Worm (Caenorhabditis elegans): ENCODE measurements around the gene fbxa-150.
A peak's percentile ranks its signal among the peaks of the same experiment; 100 is the strongest.

The fbxa-150 gene

DNA sequence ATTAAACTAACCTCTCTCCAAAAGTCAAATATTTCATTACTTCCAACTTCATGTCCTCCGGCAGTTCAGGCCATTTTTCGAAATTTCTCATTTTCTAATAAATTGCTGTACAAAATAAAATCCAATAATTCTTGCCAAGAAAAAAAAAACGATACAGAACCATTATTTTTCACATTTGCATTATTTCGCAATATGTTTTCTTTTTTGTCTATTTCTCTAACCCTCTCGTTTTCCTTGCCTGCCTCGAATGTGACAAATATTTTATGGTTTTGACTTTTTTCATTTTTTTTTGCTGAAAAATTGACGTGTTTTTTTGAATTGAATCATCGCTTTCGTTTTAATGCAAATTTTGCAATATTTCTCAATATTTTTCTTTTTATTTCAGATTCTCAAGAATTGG, at the start of gene fbxa-150, which contains the start of gene Y38H6C.9:
fbxa-150 (plus strand) TSS at position 380 of the 400 bp plus-strand sequence.
Y38H6C.9 (minus strand) TSS at position 52 of the 400 bp plus-strand sequence.
- TF ChIP-seq T07F8.4 (tag; optimal IDR thresholded peaks at IDR 0.05) (no peak), ama-1 (optimal IDR thresholded peaks at IDR 0.05) (no peak), ama-1 (GFP tag; optimal IDR thresholded peaks at IDR 0.05) (no peak), hmg-1.2 (GFP tag; IDR thresholded peaks at IDR 0.05) (peak; percentile 77; the same call in 1 of the 2 replicates), cebp-1 (GFP tag; IDR thresholded peaks at IDR 0.05) (peak; percentile 92), cebp-1 (tag; optimal IDR thresholded peaks at IDR 0.05) (peak; percentile 99)

DNA sequence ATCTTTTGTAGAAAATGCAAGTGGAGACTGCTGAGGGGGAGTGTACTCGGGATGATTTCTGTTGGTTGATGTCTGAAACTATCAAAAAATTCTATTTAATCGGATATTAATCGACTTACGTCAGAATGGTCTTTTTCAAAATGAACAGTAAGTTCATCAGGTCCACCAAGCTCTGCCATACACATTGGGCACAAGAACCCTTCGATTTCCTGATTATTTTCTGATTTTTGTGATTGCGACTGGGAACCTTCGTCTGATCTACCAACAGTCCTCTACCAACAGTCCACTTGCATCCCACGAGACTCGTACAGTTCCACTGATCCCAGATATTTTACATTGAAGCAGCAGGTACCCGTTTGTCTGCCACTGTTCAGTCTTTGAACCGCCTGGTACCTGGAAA, 47.4 kb upstream of the fbxa-150 start:
- TF ChIP-seq ztf-26 (tag; optimal IDR thresholded peaks at IDR 0.05) (no peak), F37B4.10 (GFP tag; IDR thresholded peaks at IDR 0.05) (no peak), dox-1 (GFP tag; IDR thresholded peaks at IDR 0.05) (no peak), mcd-1 (GFP tag; IDR thresholded peaks at IDR 0.05) (no peak), sdz-38 (tag; optimal IDR thresholded peaks at IDR 0.05) (no peak), B0019.2 (GFP tag; conservative IDR thresholded peaks at IDR 0.05) (no peak)

DNA sequence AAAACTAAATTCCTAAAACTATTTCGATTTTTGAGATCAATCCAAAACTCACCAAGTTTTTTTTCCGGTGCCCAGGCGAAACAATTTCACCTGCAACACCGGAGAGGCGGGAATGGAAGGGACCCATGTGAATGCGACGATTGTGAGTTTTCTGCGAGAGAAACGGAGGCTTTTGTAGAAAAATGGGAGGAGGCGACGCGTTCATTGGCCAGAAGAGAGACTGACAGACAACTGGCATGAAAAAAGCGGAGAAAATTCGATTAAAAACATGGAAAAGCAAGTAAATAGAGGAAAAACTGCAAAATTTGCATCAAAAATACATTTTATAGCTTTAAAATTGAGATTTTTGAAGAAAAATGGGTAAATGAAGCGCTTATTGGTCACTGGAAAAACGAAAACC, 46.6 kb upstream of the fbxa-150 start, which contains the start of gene B0250.7:
B0250.7 (minus strand) TSS at position 232 of the 400 bp plus-strand sequence.
- TF ChIP-seq F23B12.7 (tag; optimal IDR thresholded peaks at IDR 0.05; ENCODE audit: insufficient read depth) (no peak), unc-62 (GFP tag; optimal IDR thresholded peaks at IDR 0.05) (no peak), aptf-2 (GFP tag; conservative IDR thresholded peaks at IDR 0.05) (no peak), dpff-1 (tag; optimal IDR thresholded peaks at IDR 0.05) (no peak), mcd-1 (GFP tag; IDR thresholded peaks at IDR 0.05) (no peak), nfya-2 (GFP tag; IDR thresholded peaks at IDR 0.05) (no peak), B0019.2 (GFP tag; conservative IDR thresholded peaks at IDR 0.05) (no peak), nfya-1 (tag; optimal IDR thresholded peaks at IDR 0.05; ENCODE audit: borderline replicate concordance, insufficient read depth) (no peak)

DNA sequence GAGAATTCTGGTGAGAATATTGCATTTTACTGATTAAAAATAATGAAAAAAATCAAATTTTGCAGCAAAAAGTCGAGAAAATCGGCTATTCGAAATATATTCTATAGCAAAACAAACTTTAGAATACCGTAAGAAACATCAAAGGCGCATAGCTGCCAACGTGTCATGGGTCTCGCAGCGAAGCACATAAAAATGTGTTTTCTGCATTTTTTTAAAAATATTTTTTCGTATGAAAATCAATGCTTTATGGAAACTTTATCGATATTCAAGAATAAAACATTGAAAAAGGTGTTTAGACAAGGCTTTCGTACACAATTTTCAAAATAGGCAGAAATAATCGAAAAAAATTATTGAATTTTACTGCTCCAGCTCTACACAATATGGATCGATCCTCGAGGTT, 45.9 kb upstream of the fbxa-150 start:
- TF ChIP-seq efl-1 (GFP tag; optimal IDR thresholded peaks at IDR 0.05) (peak; percentile 35), xnd-1 (tag; optimal IDR thresholded peaks at IDR 0.05) (peak; percentile 80), ama-1 (optimal IDR thresholded peaks at IDR 0.05) (no peak), ama-1 (GFP tag; optimal IDR thresholded peaks at IDR 0.05) (no peak), F33H1.4 (GFP tag; IDR thresholded peaks at IDR 0.05) (peak; percentile 88), D2030.7 (GFP tag; IDR thresholded peaks at IDR 0.05) (peak; percentile 73), lsl-1 (GFP tag; optimal IDR thresholded peaks at IDR 0.05) (peak; percentile 85), gei-17 (GFP tag; optimal IDR thresholded peaks at IDR 0.05) (no peak), madf-8 (GFP tag; conservative IDR thresholded peaks at IDR 0.05) (peak; percentile 56), mcd-1 (GFP tag; IDR thresholded peaks at IDR 0.05) (no peak), madf-6 (GFP tag; IDR thresholded peaks at IDR 0.05) (peak; percentile 89), nhr-27 (tag; optimal IDR thresholded peaks at IDR 0.05) (no peak), ceh-91 (GFP tag; IDR thresholded peaks at IDR 0.05) (peak; percentile 62), let-526 (GFP tag; IDR thresholded peaks at IDR 0.05) (no peak), snpc-3.4 (tag; optimal IDR thresholded peaks at IDR 0.05) (no peak)

DNA sequence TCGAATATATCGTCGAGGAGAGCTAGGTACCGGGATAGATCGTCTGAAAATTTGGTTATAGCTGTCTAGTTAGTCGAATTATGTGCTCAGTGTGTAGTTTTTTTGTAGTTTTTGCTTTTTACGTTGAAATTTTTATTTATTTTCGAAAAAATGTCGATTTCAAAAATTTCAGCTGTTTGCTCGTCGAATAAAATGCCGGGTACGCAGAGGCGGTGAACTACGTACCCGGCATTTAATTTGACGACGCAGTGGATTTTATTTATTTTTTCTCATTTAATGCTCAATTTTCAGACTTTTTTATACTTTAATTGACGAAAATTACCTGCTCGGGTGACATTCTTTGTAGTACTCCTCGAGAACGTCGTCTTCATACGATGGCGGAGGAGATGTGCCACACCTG, 45.4 kb upstream of the fbxa-150 start:
- TF ChIP-seq F33H1.4 (GFP tag; IDR thresholded peaks at IDR 0.05) (peak; percentile 43), madf-6 (GFP tag; IDR thresholded peaks at IDR 0.05) (peak; percentile 42; the same call in 1 of the 2 replicates), F39B2.1 (GFP tag; IDR thresholded peaks at IDR 0.05) (no peak)
